Worm (Caenorhabditis elegans) whole organism, L3 larva: ENCODE measurements around the gene eif-3.F.

Experiments
- R02D3.7 ChIP-seq: fragments of 150-350 bp; optimal IDR thresholded peaks from 2 replicates; lab custom pipeline; 2014; ENCODE audit warnings: missing biosample characterization, missing genetic modification characterization
- ZK546.5 ChIP-seq: sonication (generic microtip); optimal IDR thresholded peaks from 2 replicates; lab custom pipeline; 2017; ENCODE audit warnings: missing biosample characterization, missing genetic modification characterization
- aly-2 ChIP-seq: fragments of 150-350 bp; optimal IDR thresholded peaks from 2 replicates; lab custom pipeline; 2014; ENCODE audit warnings: missing biosample characterization, missing genetic modification characterization
- ama-1 ChIP-seq: fragments of 150-350 bp; optimal IDR thresholded peaks from 2 replicates; lab custom pipeline; 2018
- ceh-16 ChIP-seq: sonication (generic microtip); optimal IDR thresholded peaks from 2 replicates; lab custom pipeline; 2017; ENCODE audit warnings: missing biosample characterization, missing genetic modification characterization
- ceh-28 ChIP-seq: fragments of 150-350 bp; optimal IDR thresholded peaks from 2 replicates; lab custom pipeline; 2014; ENCODE audit warnings: missing biosample characterization, missing genetic modification reagents, missing genetic modification characterization
- ceh-82 ChIP-seq: fragments of 150-350 bp; optimal IDR thresholded peaks from 2 replicates; lab custom pipeline; 2014; ENCODE audit warnings: missing biosample characterization, missing genetic modification characterization
- ceh-9 ChIP-seq: sonication (generic microtip); optimal IDR thresholded peaks from 2 replicates; lab custom pipeline; 2018; ENCODE audit warnings: missing biosample characterization, missing genetic modification characterization
- egl-27 ChIP-seq: sonication (generic microtip); optimal IDR thresholded peaks from 4 replicates; lab custom pipeline; 2017; ENCODE audit warnings: missing biosample characterization, missing genetic modification reagents, missing genetic modification characterization
- egl-5 ChIP-seq: fragments of 150-350 bp; optimal IDR thresholded peaks from 2 replicates; lab custom pipeline; 2017; ENCODE audit warnings: missing biosample characterization, missing genetic modification reagents, missing genetic modification characterization, inconsistent platforms
- elt-1 ChIP-seq: fragments of 150-350 bp; optimal IDR thresholded peaks from 2 replicates; lab custom pipeline; 2014; ENCODE audit warnings: missing biosample characterization, missing genetic modification characterization
- elt-2 ChIP-seq: sonication (generic microtip); optimal IDR thresholded peaks from 2 replicates; lab custom pipeline; 2016; ENCODE audit warnings: missing genetic modification reagents, mild to moderate bottlenecking, missing genetic modification characterization, missing compliant biosample characterization
- elt-3 ChIP-seq, 3 experiments: fragments of 150-350 bp in 1 of 3; sonication (generic microtip) in 2 of 3; optimal IDR thresholded peaks; 2 replicates in 2 of 3; 4 replicates in 1 of 3; lab custom pipeline; 2014 to 2017; ENCODE audit warnings: missing biosample characterization in 3 of 3, missing genetic modification characterization in 3 of 3
- eor-1 ChIP-seq, 2 experiments: fragments of 150-350 bp; optimal IDR thresholded peaks; 2 replicates each; lab custom pipeline; 2014 to 2018; ENCODE audit warnings: missing biosample characterization in 2 of 2, missing genetic modification characterization in 2 of 2
- fkh-10 ChIP-seq: sonication (generic microtip); optimal IDR thresholded peaks from 2 replicates; lab custom pipeline; 2017; ENCODE audit warnings: missing biosample characterization, missing genetic modification reagents, missing genetic modification characterization
- fkh-2 ChIP-seq: fragments of 150-350 bp; optimal IDR thresholded peaks from 2 replicates; lab custom pipeline; 2014; ENCODE audit warnings: missing biosample characterization, missing genetic modification reagents, missing genetic modification characterization
- fos-1 ChIP-seq: fragments of 150-350 bp; optimal IDR thresholded peaks from 2 replicates; lab custom pipeline; 2014; ENCODE audit warnings: missing biosample characterization, missing genetic modification characterization
- hmg-11 ChIP-seq: sonication (generic microtip); optimal IDR thresholded peaks from 2 replicates; lab custom pipeline; 2016; ENCODE audit warnings: missing genetic modification characterization, missing compliant biosample characterization
- jun-1 ChIP-seq: fragments of 150-350 bp; optimal IDR thresholded peaks from 2 replicates; lab custom pipeline; 2014; ENCODE audit warnings: missing biosample characterization, missing genetic modification reagents, missing genetic modification characterization
- lin-15B ChIP-seq: fragments of 150-350 bp; optimal IDR thresholded peaks from 2 replicates; lab custom pipeline; 2014; ENCODE audit warnings: missing biosample characterization, missing genetic modification characterization
- lin-39 ChIP-seq: fragments of 150-350 bp; optimal IDR thresholded peaks from 2 replicates; lab custom pipeline; 2018; ENCODE audit warnings: missing biosample characterization, missing genetic modification reagents, missing genetic modification characterization
- lsy-12 ChIP-seq: sonication (generic microtip); optimal IDR thresholded peaks from 2 replicates; lab custom pipeline; 2016; ENCODE audit warnings: mild to moderate bottlenecking, missing genetic modification characterization, missing compliant biosample characterization
- mdl-1 ChIP-seq: fragments of 150-350 bp; optimal IDR thresholded peaks from 2 replicates; lab custom pipeline; 2014; ENCODE audit warnings: missing biosample characterization, missing genetic modification characterization
- mml-1 ChIP-seq: fragments of 150-350 bp; sonication (generic microtip); optimal IDR thresholded peaks from 3 replicates; lab custom pipeline; 2014; ENCODE audit warnings: missing biosample characterization, missing genetic modification characterization
- nfya-1 ChIP-seq: sonication (generic microtip); optimal IDR thresholded peaks from 2 replicates; lab custom pipeline; 2017; ENCODE audit warnings: missing genetic modification characterization, mild to moderate bottlenecking, missing compliant biosample characterization, antibody characterized with exemption, moderate library complexity; ENCODE audit not compliant: insufficient read depth
- nhr-12 ChIP-seq: fragments of 150-350 bp; optimal IDR thresholded peaks from 2 replicates; lab custom pipeline; 2014; ENCODE audit warnings: missing biosample characterization, missing genetic modification characterization
- nhr-23 ChIP-seq: fragments of 150-350 bp; optimal IDR thresholded peaks from 2 replicates; lab custom pipeline; 2014; ENCODE audit warnings: missing biosample characterization, missing genetic modification reagents, missing genetic modification characterization
- nhr-237 ChIP-seq: fragments of 150-350 bp; optimal IDR thresholded peaks from 2 replicates; lab custom pipeline; 2014; ENCODE audit warnings: missing biosample characterization, missing genetic modification characterization
- nhr-25 ChIP-seq: sonication (generic microtip); optimal IDR thresholded peaks from 2 replicates; lab custom pipeline; 2017; ENCODE audit warnings: missing biosample characterization, missing genetic modification characterization
- nhr-28 ChIP-seq: fragments of 150-350 bp; optimal IDR thresholded peaks from 2 replicates; lab custom pipeline; 2014; ENCODE audit warnings: missing biosample characterization, missing genetic modification characterization
- nhr-43 ChIP-seq: sonication (generic microtip); optimal IDR thresholded peaks from 2 replicates; lab custom pipeline; 2016; ENCODE audit warnings: mild to moderate bottlenecking, missing genetic modification characterization, missing compliant biosample characterization; ENCODE audit not compliant: poor library complexity, severe bottlenecking
- nhr-67 ChIP-seq: fragments of 150-350 bp; optimal IDR thresholded peaks from 2 replicates; lab custom pipeline; 2014; ENCODE audit warnings: missing biosample characterization, missing genetic modification characterization
- nhr-76 ChIP-seq: fragments of 150-350 bp; sonication (generic microtip); optimal IDR thresholded peaks from 5 replicates; lab custom pipeline; 2014; ENCODE audit warnings: missing biosample characterization, missing genetic modification characterization
- nhr-77 ChIP-seq: fragments of 150-350 bp; optimal IDR thresholded peaks from 2 replicates; lab custom pipeline; 2014; ENCODE audit warnings: missing biosample characterization, missing genetic modification characterization
- pha-4 ChIP-seq: fragments of 150-350 bp; optimal IDR thresholded peaks from 2 replicates; lab custom pipeline; 2014; ENCODE audit warnings: missing biosample characterization, missing genetic modification reagents, missing genetic modification characterization
- pqm-1 ChIP-seq: fragments of 150-350 bp; optimal IDR thresholded peaks from 2 replicates; lab custom pipeline; 2017; ENCODE audit warnings: missing biosample characterization, missing genetic modification characterization, inconsistent platforms
- sea-2 ChIP-seq: fragments of 150-350 bp; sonication (generic microtip); optimal IDR thresholded peaks from 4 replicates; lab custom pipeline; 2014; ENCODE audit warnings: missing biosample characterization, missing genetic modification reagents, missing genetic modification characterization
- skn-1 ChIP-seq: fragments of 150-350 bp; optimal IDR thresholded peaks from 2 replicates; lab custom pipeline; 2014; ENCODE audit warnings: missing biosample characterization, missing genetic modification characterization
- snpc-4 ChIP-seq: fragments of 150-350 bp; optimal IDR thresholded peaks from 2 replicates; lab custom pipeline; 2014; ENCODE audit warnings: missing biosample characterization, missing genetic modification characterization
- tbx-2 ChIP-seq: sonication (generic microtip); optimal IDR thresholded peaks from 2 replicates; lab custom pipeline; 2016; ENCODE audit warnings: mild to moderate bottlenecking, missing genetic modification characterization, missing compliant biosample characterization
- unc-39 ChIP-seq: sonication (generic microtip); optimal IDR thresholded peaks from 4 replicates; lab custom pipeline; 2017; ENCODE audit warnings: missing biosample characterization, missing genetic modification characterization
- unc-62 ChIP-seq: fragments of 150-350 bp; sonication (generic microtip); optimal IDR thresholded peaks from 4 replicates; lab custom pipeline; 2014; ENCODE audit warnings: missing biosample characterization, missing genetic modification reagents, missing genetic modification characterization
- zag-1 ChIP-seq: fragments of 150-350 bp; optimal IDR thresholded peaks from 2 replicates; lab custom pipeline; 2014; ENCODE audit warnings: missing biosample characterization, missing genetic modification characterization
- ztf-11 ChIP-seq: fragments of 150-350 bp; optimal IDR thresholded peaks from 2 replicates; lab custom pipeline; 2014; ENCODE audit warnings: missing biosample characterization, missing genetic modification characterization
- ztf-4 ChIP-seq: fragments of 150-350 bp; optimal IDR thresholded peaks from 2 replicates; lab custom pipeline; 2014; ENCODE audit warnings: missing biosample characterization, missing genetic modification characterization

The eif-3.F gene

ce11 chrII:9284358-9285170 lies 46.9 kb upstream of the eif-3.F start:
- TF ChIP-seq aly-2 (tag; lab: Kevin White, UChicago) (no peak), elt-3 (tag; optimal IDR thresholded peaks at IDR 0.05; lab: Kevin White, UChicago) (no peak), tbx-2 (tag; lab: Kevin White, UChicago) (no peak), nhr-25 (tag; lab: Kevin White, UChicago) (peak; percentile 19), fkh-2 (tag; lab: Kevin White, UChicago) (no peak), hmg-11 (tag; lab: Kevin White, UChicago) (no peak), mdl-1 (tag; lab: Kevin White, UChicago) (no peak), fkh-10 (no peak), lin-39 (tag; lab: Kevin White, UChicago) (no peak), nhr-76 (tag; lab: Kevin White, UChicago) (peak; percentile 7), jun-1 (no peak), nfya-1 (tag; lab: Kevin White, UChicago) (peak; percentile 81), nhr-77 (tag; lab: Kevin White, UChicago) (no peak), elt-2 (peak; percentile 19), nhr-67 (no peak), elt-1 (tag; lab: Kevin White, UChicago) (no peak), R02D3.7 (tag; lab: Kevin White, UChicago) (no peak), ztf-4 (tag; lab: Kevin White, UChicago) (peak; percentile 34), lsy-12 (tag; lab: Kevin White, UChicago) (no peak), mml-1 (tag; lab: Kevin White, UChicago) (no peak), ztf-11 (no peak), snpc-4 (tag; lab: Kevin White, UChicago) (no peak), ceh-9 (tag; lab: Kevin White, UChicago) (no peak), pha-4 (tag; lab: Kevin White, UChicago) (peak; percentile 71), egl-27 (tag; lab: Kevin White, UChicago) (no peak), ama-1 (peak; percentile 19), nhr-12 (tag; lab: Kevin White, UChicago) (no peak), nhr-43 (tag; lab: Kevin White, UChicago) (no peak), nhr-28 (tag; lab: Kevin White, UChicago) (no peak), pqm-1 (peak; percentile 72), nhr-237 (tag; lab: Kevin White, UChicago) (no peak), eor-1 (tag; optimal IDR thresholded peaks at IDR 0.05; lab: Kevin White, UChicago) (no peak), ZK546.5 (tag; lab: Kevin White, UChicago) (no peak), nhr-23 (tag; lab: Kevin White, UChicago) (no peak), ceh-28 (tag; lab: Kevin White, UChicago) (no peak), egl-5 (tag; lab: Kevin White, UChicago) (no peak)

ce11 chrII:9285171-9286025 lies 46.0 kb upstream of the eif-3.F start, which contains the start of gene mtrr-1:
mtrr-1 (plus strand) TSS chrII:9285975.
- TF ChIP-seq elt-2 (no peak), lin-15B (tag; lab: Kevin White, UChicago) (no peak), snpc-4 (tag; lab: Kevin White, UChicago) (no peak), ceh-28 (tag; lab: Kevin White, UChicago) (peak; percentile 10), aly-2 (tag; lab: Kevin White, UChicago) (no peak), ZK546.5 (tag; lab: Kevin White, UChicago) (no peak), nfya-1 (tag; lab: Kevin White, UChicago) (peak; percentile 55), elt-1 (tag; lab: Kevin White, UChicago) (no peak), skn-1 (tag; lab: Kevin White, UChicago) (no peak), nhr-23 (tag; lab: Kevin White, UChicago) (peak; percentile 44), zag-1 (tag; lab: Kevin White, UChicago) (no peak), nhr-43 (tag; lab: Kevin White, UChicago) (peak; percentile 25), hmg-11 (tag; lab: Kevin White, UChicago) (no peak), nhr-77 (tag; lab: Kevin White, UChicago) (no peak), ceh-16 (tag; lab: Kevin White, UChicago) (no peak), elt-3 (tag; optimal IDR thresholded peaks at IDR 0.05; lab: Kevin White, UChicago) (no peak), ceh-82 (tag; lab: Kevin White, UChicago) (no peak), nhr-25 (tag; lab: Kevin White, UChicago) (peak; percentile 38), nhr-237 (tag; lab: Kevin White, UChicago) (no peak), nhr-12 (tag; lab: Kevin White, UChicago) (no peak), jun-1 (no peak), unc-62 (no peak), unc-39 (no peak), ceh-9 (tag; lab: Kevin White, UChicago) (no peak), nhr-76 (tag; lab: Kevin White, UChicago) (no peak), ztf-4 (tag; lab: Kevin White, UChicago) (no peak), mdl-1 (tag; lab: Kevin White, UChicago) (no peak), ztf-11 (no peak), egl-27 (tag; lab: Kevin White, UChicago) (no peak), fos-1 (tag; lab: Kevin White, UChicago) (no peak), ama-1 (peak; percentile 89), R02D3.7 (tag; lab: Kevin White, UChicago) (no peak), lin-39 (tag; lab: Kevin White, UChicago) (peak; percentile 34), pqm-1 (peak; percentile 4), sea-2 (GFP tag; lab: Kevin White, UChicago) (no peak)
